Worm (Caenorhabditis elegans) whole organism, L3 larva: ENCODE measurements around the gene agmo-1.

Source experiments
- daf-12 ChIP-seq: fragments of 150-350 bp; optimal IDR thresholded peaks from 2 replicates; lab custom pipeline; 2014; ENCODE audit warnings: missing biosample characterization, missing genetic modification reagents, missing genetic modification characterization
- egl-27 ChIP-seq: sonication (generic microtip); optimal IDR thresholded peaks from 4 replicates; lab custom pipeline; 2017; ENCODE audit warnings: missing biosample characterization, missing genetic modification reagents, missing genetic modification characterization
- egl-5 ChIP-seq: fragments of 150-350 bp; optimal IDR thresholded peaks from 2 replicates; lab custom pipeline; 2017; ENCODE audit warnings: missing biosample characterization, missing genetic modification reagents, missing genetic modification characterization, inconsistent platforms
- elt-1 ChIP-seq: fragments of 150-350 bp; optimal IDR thresholded peaks from 2 replicates; lab custom pipeline; 2014; ENCODE audit warnings: missing biosample characterization, missing genetic modification characterization
- lin-39 ChIP-seq: fragments of 150-350 bp; optimal IDR thresholded peaks from 2 replicates; lab custom pipeline; 2018; ENCODE audit warnings: missing biosample characterization, missing genetic modification reagents, missing genetic modification characterization
- nhr-11 ChIP-seq: fragments of 150-350 bp; optimal IDR thresholded peaks from 2 replicates; lab custom pipeline; 2014; ENCODE audit warnings: missing biosample characterization, missing genetic modification characterization
- nhr-237 ChIP-seq: fragments of 150-350 bp; optimal IDR thresholded peaks from 2 replicates; lab custom pipeline; 2014; ENCODE audit warnings: missing biosample characterization, missing genetic modification characterization

DNA sequence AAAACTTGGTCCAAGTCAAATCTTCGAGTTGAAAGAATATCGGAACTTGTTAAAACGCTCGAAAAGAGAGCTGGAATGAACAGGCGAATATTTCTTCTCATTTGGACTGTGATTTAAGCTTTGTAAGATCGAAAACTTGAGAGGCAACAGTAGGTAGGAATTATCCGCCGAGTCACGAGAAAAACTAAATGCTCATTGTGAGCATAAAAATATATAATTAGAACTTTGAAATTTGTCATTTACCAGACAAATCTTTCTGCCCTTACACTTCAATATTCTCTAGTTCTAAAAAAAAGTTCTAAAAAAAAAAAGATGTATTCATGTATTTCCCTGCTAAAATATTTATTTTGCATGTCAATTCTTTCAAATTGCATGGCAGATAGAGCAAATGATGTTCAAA lies 34.1 kb downstream of the agmo-1 start, which contains the start of the genes irld-19 and irld-61:
- TF ChIP-seq daf-12 (tag; lab: Kevin White, UChicago) = no peak
- no peak for TF ChIP-seq nhr-11 (tag; lab: Kevin White, UChicago)
- no peak for TF ChIP-seq elt-1 (tag; lab: Kevin White, UChicago)
- TF ChIP-seq egl-27 (tag; lab: Kevin White, UChicago) = no peak
- no peak for TF ChIP-seq nhr-237
- no peak for TF ChIP-seq egl-5 (tag; lab: Kevin White, UChicago)
- TF ChIP-seq lin-39 (tag; lab: Kevin White, UChicago) = no peak
